Fruit fly (Drosophila melanogaster) whole organism, adult: ENCODE data around the gene CG13896.

Experiments used
- CG11617 ChIP-seq: fragments of 200-800 bp; sonication (Bioruptor generic); optimal IDR thresholded peaks from 2 replicates; lab custom pipeline; 2017; ENCODE audit warnings: mild to moderate bottlenecking, missing biosample characterization, missing genetic modification reagents, missing genetic modification characterization
- CG12768 ChIP-seq: fragments of 200-800 bp; sonication (Bioruptor generic); optimal IDR thresholded peaks from 2 replicates; lab custom pipeline; 2017; ENCODE audit warnings: missing biosample characterization, missing genetic modification characterization, mild to moderate bottlenecking, moderate library complexity, missing genetic modification reagents
- CG14711 ChIP-seq: fragments of 200-800 bp; sonication (Bioruptor generic); optimal IDR thresholded peaks from 2 replicates; lab custom pipeline; 2018; ENCODE audit warnings: missing biosample characterization, mild to moderate bottlenecking, missing genetic modification characterization, moderate library complexity
- CG1620 ChIP-seq: fragments of 200-800 bp; sonication (Bioruptor generic); optimal IDR thresholded peaks from 2 replicates; lab custom pipeline; 2016; ENCODE audit warnings: missing biosample characterization, missing genetic modification characterization
- CG33017 ChIP-seq: fragments of 200-800 bp; sonication (Bioruptor generic); optimal IDR thresholded peaks from 2 replicates; lab custom pipeline; 2018; ENCODE audit warnings: missing biosample characterization, mild to moderate bottlenecking, missing genetic modification characterization, moderate library complexity
- CG5204 ChIP-seq: fragments of 200-800 bp; sonication (Bioruptor generic); optimal IDR thresholded peaks from 2 replicates; lab custom pipeline; 2016; ENCODE audit warnings: missing biosample characterization, missing genetic modification characterization
- CG7045 ChIP-seq: fragments of 200-800 bp; sonication (Bioruptor generic); optimal IDR thresholded peaks from 2 replicates; lab custom pipeline; 2017; ENCODE audit warnings: missing biosample characterization, mild to moderate bottlenecking, missing genetic modification characterization
- CG7101 ChIP-seq: fragments of 200-800 bp; sonication (Bioruptor generic); optimal IDR thresholded peaks from 2 replicates; lab custom pipeline; 2018; ENCODE audit warnings: missing biosample characterization, mild to moderate bottlenecking, missing genetic modification characterization, moderate library complexity
- Clk ChIP-seq: fragments of 200-800 bp; sonication (Bioruptor generic); optimal IDR thresholded peaks from 2 replicates; lab custom pipeline; 2017; ENCODE audit warnings: missing biosample characterization, missing genetic modification characterization
- Crg-1 ChIP-seq: fragments of 200-800 bp; sonication (Bioruptor generic); optimal IDR thresholded peaks from 2 replicates; lab custom pipeline; 2016; ENCODE audit warnings: missing biosample characterization, missing genetic modification characterization
- Hr96 ChIP-seq: fragments of 200-800 bp; sonication (Bioruptor generic); optimal IDR thresholded peaks from 2 replicates; lab custom pipeline; 2016; ENCODE audit warnings: missing biosample characterization, missing genetic modification characterization
- Mnt ChIP-seq: fragments of 200-800 bp; sonication (Bioruptor generic); optimal IDR thresholded peaks from 2 replicates; lab custom pipeline; 2016; ENCODE audit warnings: missing biosample characterization, mild to moderate bottlenecking, missing genetic modification characterization
- bab1 ChIP-seq: fragments of 200-800 bp; sonication (Bioruptor generic); optimal IDR thresholded peaks from 3 replicates; lab custom pipeline; 2019; ENCODE audit warnings: missing biosample characterization, mild to moderate bottlenecking, missing genetic modification characterization, moderate library complexity
- cic ChIP-seq: fragments of 200-800 bp; sonication (Bioruptor generic); optimal IDR thresholded peaks from 2 replicates; lab custom pipeline; 2017; ENCODE audit warnings: missing biosample characterization, mild to moderate bottlenecking, missing genetic modification characterization, moderate library complexity
- cnc ChIP-seq, 2 experiments: fragments of >200 bp; optimal IDR thresholded peaks; 2 replicates each; lab custom pipeline; 2017
- kay ChIP-seq: fragments of 200-800 bp; sonication (Bioruptor generic); peaks from one replicate; lab custom pipeline; 2016; ENCODE audit warnings: missing biosample characterization, missing genetic modification characterization, borderline replicate concordance
- ovo ChIP-seq: fragments of 200-800 bp; sonication (Bioruptor generic); optimal IDR thresholded peaks from 2 replicates; lab custom pipeline; 2016; ENCODE audit warnings: missing biosample characterization, missing genetic modification characterization
- pad ChIP-seq: fragments of 200-800 bp; sonication (Bioruptor generic); optimal IDR thresholded peaks from 3 replicates; lab custom pipeline; 2017; ENCODE audit warnings: missing biosample characterization, missing genetic modification characterization, mild to moderate bottlenecking, moderate library complexity, missing genetic modification reagents
- tj ChIP-seq: fragments of 200-800 bp; sonication (Bioruptor generic); optimal IDR thresholded peaks from 3 replicates; lab custom pipeline; 2017; ENCODE audit warnings: missing biosample characterization, mild to moderate bottlenecking, missing genetic modification characterization, moderate library complexity
- toe ChIP-seq: fragments of 200-800 bp; sonication (Bioruptor generic); optimal IDR thresholded peaks from 2 replicates; lab custom pipeline; 2016; ENCODE audit warnings: missing biosample characterization, missing genetic modification characterization

Gene CG13896

dm6 chr3L:711839-712553 lies at the start of gene CG13896:
TSS of gene CG13896 (minus strand) at chr3L:711850.
- TF ChIP-seq kay (GFP tag; lab: Kevin White, UChicago) (no peak), CG1620 (GFP tag; lab: Kevin White, UChicago) (peak; percentile 91), ovo (GFP tag; lab: Kevin White, UChicago) (peak; percentile 72), Clk (GFP tag; lab: Kevin White, UChicago) (peak; percentile 22), CG33017 (peak; percentile 49), Mnt (GFP tag; lab: Kevin White, UChicago) (peak; percentile 77), cic (GFP tag; lab: Kevin White, UChicago) (no peak), pad (GFP tag; lab: Kevin White, UChicago) (peak; percentile 69), toe (peak; percentile 79), Hr96 (peak; percentile 86), CG7045 (GFP tag; lab: Kevin White, UChicago) (peak; percentile 42), tj (GFP tag; lab: Kevin White, UChicago) (peak; percentile 25), bab1 (peak; percentile 83), CG11617 (peak; percentile 50), Crg-1 (GFP tag; lab: Kevin White, UChicago) (peak; percentile 75), cnc (optimal IDR thresholded peaks at IDR 0.05; lab: Kevin White, UChicago) (no peak), CG7101 (tag; lab: Kevin White, UChicago) (peak; percentile 70), CG5204 (GFP tag; lab: Kevin White, UChicago) (peak; percentile 75), CG12768 (GFP tag; lab: Kevin White, UChicago) (no peak), CG14711 (tag; lab: Kevin White, UChicago) (peak; percentile 25)

dm6 chr3L:760201-760600 lies 48.6 kb upstream of the CG13896 start:
- no peak for TF ChIP-seq toe
- no peak for TF ChIP-seq CG1620 (GFP tag; lab: Kevin White, UChicago)
- no peak for TF ChIP-seq CG5204 (GFP tag; lab: Kevin White, UChicago)
- no peak for TF ChIP-seq Crg-1 (GFP tag; lab: Kevin White, UChicago)
- no peak for TF ChIP-seq Mnt (GFP tag; lab: Kevin White, UChicago)
- no peak for TF ChIP-seq CG14711 (tag; lab: Kevin White, UChicago)
- TF ChIP-seq CG11617 = no peak
- no peak for TF ChIP-seq CG7045 (GFP tag; lab: Kevin White, UChicago)
- no peak for TF ChIP-seq bab1
- no peak for TF ChIP-seq CG7101 (tag; lab: Kevin White, UChicago)
- no peak for TF ChIP-seq tj (GFP tag; lab: Kevin White, UChicago)
- no peak for TF ChIP-seq kay (GFP tag; lab: Kevin White, UChicago)
- no peak for TF ChIP-seq ovo (GFP tag; lab: Kevin White, UChicago)
- TF ChIP-seq cic (GFP tag; lab: Kevin White, UChicago) = no peak

dm6 chr3L:758516-758915 lies 46.9 kb upstream of the CG13896 start:
- TF ChIP-seq cnc (optimal IDR thresholded peaks at IDR 0.05; lab: Kevin White, UChicago) (no peak), Hr96 (no peak), tj (GFP tag; lab: Kevin White, UChicago) (no peak), ovo (GFP tag; lab: Kevin White, UChicago) (no peak), pad (GFP tag; lab: Kevin White, UChicago) (no peak)

dm6 chr3L:756372-756771 lies 44.7 kb upstream of the CG13896 start:
- TF ChIP-seq CG7101 (tag; lab: Kevin White, UChicago) (no peak), bab1 (no peak), CG1620 (GFP tag; lab: Kevin White, UChicago) (no peak), CG12768 (GFP tag; lab: Kevin White, UChicago) (no peak), tj (GFP tag; lab: Kevin White, UChicago) (no peak), kay (GFP tag; lab: Kevin White, UChicago) (no peak), Crg-1 (GFP tag; lab: Kevin White, UChicago) (no peak), ovo (GFP tag; lab: Kevin White, UChicago) (no peak), cic (GFP tag; lab: Kevin White, UChicago) (no peak)

dm6 chr3L:755259-755658 lies 43.6 kb upstream of the CG13896 start, which contains the start of gene hng3:
TSS of gene hng3 (minus strand) at chr3L:755489.
- TF ChIP-seq kay (GFP tag; lab: Kevin White, UChicago) (peak; percentile 56), CG1620 (GFP tag; lab: Kevin White, UChicago) (no peak)

- TF ChIP-seq CG12768 (GFP tag; lab: Kevin White, UChicago) (no peak), pad (GFP tag; lab: Kevin White, UChicago) (no peak), Crg-1 (GFP tag; lab: Kevin White, UChicago) (no peak), CG11617 (no peak)
Observed at dm6 chr3L:754612-755011, 43.0 kb upstream of the CG13896 start.
